Worm (Caenorhabditis elegans) whole organism, L3 larva: Measurements from ENCODE around the gene mac-1.
A peak's percentile ranks its signal among the peaks of the same experiment; 100 is the strongest.

Experiments
- R02D3.7 ChIP-seq: fragments of 150-350 bp; optimal IDR thresholded peaks from 2 replicates; lab custom pipeline; 2014; ENCODE audit warnings: missing biosample characterization, missing genetic modification characterization
- ZK546.5 ChIP-seq: sonication (generic microtip); optimal IDR thresholded peaks from 2 replicates; lab custom pipeline; 2017; ENCODE audit warnings: missing biosample characterization, missing genetic modification characterization
- aly-2 ChIP-seq: fragments of 150-350 bp; optimal IDR thresholded peaks from 2 replicates; lab custom pipeline; 2014; ENCODE audit warnings: missing biosample characterization, missing genetic modification characterization
- ama-1 ChIP-seq: fragments of 150-350 bp; optimal IDR thresholded peaks from 2 replicates; lab custom pipeline; 2018
- ceh-16 ChIP-seq: sonication (generic microtip); optimal IDR thresholded peaks from 2 replicates; lab custom pipeline; 2017; ENCODE audit warnings: missing biosample characterization, missing genetic modification characterization
- ceh-28 ChIP-seq: fragments of 150-350 bp; optimal IDR thresholded peaks from 2 replicates; lab custom pipeline; 2014; ENCODE audit warnings: missing biosample characterization, missing genetic modification reagents, missing genetic modification characterization
- ceh-82 ChIP-seq: fragments of 150-350 bp; optimal IDR thresholded peaks from 2 replicates; lab custom pipeline; 2014; ENCODE audit warnings: missing biosample characterization, missing genetic modification characterization
- ceh-9 ChIP-seq: sonication (generic microtip); optimal IDR thresholded peaks from 2 replicates; lab custom pipeline; 2018; ENCODE audit warnings: missing biosample characterization, missing genetic modification characterization
- egl-27 ChIP-seq: sonication (generic microtip); optimal IDR thresholded peaks from 4 replicates; lab custom pipeline; 2017; ENCODE audit warnings: missing biosample characterization, missing genetic modification reagents, missing genetic modification characterization
- egl-5 ChIP-seq: fragments of 150-350 bp; optimal IDR thresholded peaks from 2 replicates; lab custom pipeline; 2017; ENCODE audit warnings: missing biosample characterization, missing genetic modification reagents, missing genetic modification characterization, inconsistent platforms
- elt-1 ChIP-seq: fragments of 150-350 bp; optimal IDR thresholded peaks from 2 replicates; lab custom pipeline; 2014; ENCODE audit warnings: missing biosample characterization, missing genetic modification characterization
- elt-2 ChIP-seq: sonication (generic microtip); optimal IDR thresholded peaks from 2 replicates; lab custom pipeline; 2016; ENCODE audit warnings: missing genetic modification reagents, mild to moderate bottlenecking, missing genetic modification characterization, missing compliant biosample characterization
- elt-3 ChIP-seq, 3 experiments: fragments of 150-350 bp in 1 of 3; sonication (generic microtip) in 2 of 3; optimal IDR thresholded peaks; 2 replicates in 2 of 3; 4 replicates in 1 of 3; lab custom pipeline; 2014 to 2017; ENCODE audit warnings: missing biosample characterization in 3 of 3, missing genetic modification characterization in 3 of 3
- eor-1 ChIP-seq, 2 experiments: fragments of 150-350 bp; optimal IDR thresholded peaks; 2 replicates each; lab custom pipeline; 2014 to 2018; ENCODE audit warnings: missing biosample characterization in 2 of 2, missing genetic modification characterization in 2 of 2
- fkh-10 ChIP-seq: sonication (generic microtip); optimal IDR thresholded peaks from 2 replicates; lab custom pipeline; 2017; ENCODE audit warnings: missing biosample characterization, missing genetic modification reagents, missing genetic modification characterization
- fkh-2 ChIP-seq: fragments of 150-350 bp; optimal IDR thresholded peaks from 2 replicates; lab custom pipeline; 2014; ENCODE audit warnings: missing biosample characterization, missing genetic modification reagents, missing genetic modification characterization
- fos-1 ChIP-seq: fragments of 150-350 bp; optimal IDR thresholded peaks from 2 replicates; lab custom pipeline; 2014; ENCODE audit warnings: missing biosample characterization, missing genetic modification characterization
- lsy-12 ChIP-seq: sonication (generic microtip); optimal IDR thresholded peaks from 2 replicates; lab custom pipeline; 2016; ENCODE audit warnings: mild to moderate bottlenecking, missing genetic modification characterization, missing compliant biosample characterization
- mdl-1 ChIP-seq: fragments of 150-350 bp; optimal IDR thresholded peaks from 2 replicates; lab custom pipeline; 2014; ENCODE audit warnings: missing biosample characterization, missing genetic modification characterization
- nhr-12 ChIP-seq: fragments of 150-350 bp; optimal IDR thresholded peaks from 2 replicates; lab custom pipeline; 2014; ENCODE audit warnings: missing biosample characterization, missing genetic modification characterization
- nhr-23 ChIP-seq: fragments of 150-350 bp; optimal IDR thresholded peaks from 2 replicates; lab custom pipeline; 2014; ENCODE audit warnings: missing biosample characterization, missing genetic modification reagents, missing genetic modification characterization
- nhr-237 ChIP-seq: fragments of 150-350 bp; optimal IDR thresholded peaks from 2 replicates; lab custom pipeline; 2014; ENCODE audit warnings: missing biosample characterization, missing genetic modification characterization
- nhr-25 ChIP-seq: sonication (generic microtip); optimal IDR thresholded peaks from 2 replicates; lab custom pipeline; 2017; ENCODE audit warnings: missing biosample characterization, missing genetic modification characterization
- nhr-43 ChIP-seq: sonication (generic microtip); optimal IDR thresholded peaks from 2 replicates; lab custom pipeline; 2016; ENCODE audit warnings: mild to moderate bottlenecking, missing genetic modification characterization, missing compliant biosample characterization; ENCODE audit not compliant: poor library complexity, severe bottlenecking
- nhr-67 ChIP-seq: fragments of 150-350 bp; optimal IDR thresholded peaks from 2 replicates; lab custom pipeline; 2014; ENCODE audit warnings: missing biosample characterization, missing genetic modification characterization
- nhr-76 ChIP-seq: fragments of 150-350 bp; sonication (generic microtip); optimal IDR thresholded peaks from 5 replicates; lab custom pipeline; 2014; ENCODE audit warnings: missing biosample characterization, missing genetic modification characterization
- nhr-77 ChIP-seq: fragments of 150-350 bp; optimal IDR thresholded peaks from 2 replicates; lab custom pipeline; 2014; ENCODE audit warnings: missing biosample characterization, missing genetic modification characterization
- sea-2 ChIP-seq: fragments of 150-350 bp; sonication (generic microtip); optimal IDR thresholded peaks from 4 replicates; lab custom pipeline; 2014; ENCODE audit warnings: missing biosample characterization, missing genetic modification reagents, missing genetic modification characterization
- snpc-4 ChIP-seq: fragments of 150-350 bp; optimal IDR thresholded peaks from 2 replicates; lab custom pipeline; 2014; ENCODE audit warnings: missing biosample characterization, missing genetic modification characterization
- tbx-2 ChIP-seq: sonication (generic microtip); optimal IDR thresholded peaks from 2 replicates; lab custom pipeline; 2016; ENCODE audit warnings: mild to moderate bottlenecking, missing genetic modification characterization, missing compliant biosample characterization
- unc-39 ChIP-seq: sonication (generic microtip); optimal IDR thresholded peaks from 4 replicates; lab custom pipeline; 2017; ENCODE audit warnings: missing biosample characterization, missing genetic modification characterization
- unc-62 ChIP-seq: fragments of 150-350 bp; sonication (generic microtip); optimal IDR thresholded peaks from 4 replicates; lab custom pipeline; 2014; ENCODE audit warnings: missing biosample characterization, missing genetic modification reagents, missing genetic modification characterization
- zag-1 ChIP-seq: fragments of 150-350 bp; optimal IDR thresholded peaks from 2 replicates; lab custom pipeline; 2014; ENCODE audit warnings: missing biosample characterization, missing genetic modification characterization
- ztf-11 ChIP-seq: fragments of 150-350 bp; optimal IDR thresholded peaks from 2 replicates; lab custom pipeline; 2014; ENCODE audit warnings: missing biosample characterization, missing genetic modification characterization

The mac-1 gene

ce11 chrII:13282566-13282965 lies 38.1 kb downstream of the mac-1 start:
- TF ChIP-seq unc-39 (tag; lab: Kevin White, UChicago) (no peak), elt-3 (tag; optimal IDR thresholded peaks at IDR 0.05; lab: Kevin White, UChicago) (no peak), unc-62 (GFP tag; lab: Kevin White, UChicago) (no peak), elt-1 (tag; lab: Kevin White, UChicago) (no peak), nhr-43 (tag; lab: Kevin White, UChicago) (no peak), zag-1 (tag; lab: Kevin White, UChicago) (no peak), ztf-11 (tag; lab: Kevin White, UChicago) (no peak), fos-1 (tag; lab: Kevin White, UChicago) (no peak), ama-1 (lab: Kevin White, UChicago) (no peak), egl-27 (tag; lab: Kevin White, UChicago) (no peak), elt-2 (tag; lab: Kevin White, UChicago) (no peak), fkh-2 (no peak), ceh-9 (tag; lab: Kevin White, UChicago) (no peak), R02D3.7 (tag; lab: Kevin White, UChicago) (no peak)

- TF ChIP-seq aly-2, result no peak
- no peak for TF ChIP-seq sea-2
- no peak for TF ChIP-seq nhr-76 (tag; lab: Kevin White, UChicago)
- peak; percentile 2 for TF ChIP-seq lsy-12 (tag; lab: Kevin White, UChicago)
These were observed 41.2 kb downstream of the mac-1 start for ce11 chrII:13279216-13280123.

- TF ChIP-seq fkh-10 (no peak), ceh-9 (tag; lab: Kevin White, UChicago) (no peak), ceh-28 (tag; lab: Kevin White, UChicago) (no peak), zag-1 (tag; lab: Kevin White, UChicago) (no peak), fos-1 (tag; lab: Kevin White, UChicago) (no peak), mdl-1 (no peak), ceh-82 (tag; lab: Kevin White, UChicago) (no peak), nhr-76 (tag; lab: Kevin White, UChicago) (no peak), nhr-237 (no peak), egl-5 (tag; lab: Kevin White, UChicago) (no peak), unc-62 (GFP tag; lab: Kevin White, UChicago) (no peak), ceh-16 (tag; lab: Kevin White, UChicago) (no peak), fkh-2 (no peak), nhr-12 (tag; lab: Kevin White, UChicago) (no peak), ama-1 (lab: Kevin White, UChicago) (no peak), nhr-23 (tag; lab: Kevin White, UChicago) (no peak), tbx-2 (tag; lab: Kevin White, UChicago) (no peak), egl-27 (tag; lab: Kevin White, UChicago) (no peak)
These were observed 42.0 kb downstream of the mac-1 start for ce11 chrII:13278716-13279115.

ce11 chrII:13278214-13278613 lies 42.5 kb downstream of the mac-1 start:
- no peak for TF ChIP-seq nhr-25 (tag; lab: Kevin White, UChicago)
- TF ChIP-seq ZK546.5 (tag; lab: Kevin White, UChicago), result no peak
- TF ChIP-seq nhr-12 (tag; lab: Kevin White, UChicago), result no peak
- TF ChIP-seq ceh-82 (tag; lab: Kevin White, UChicago), result no peak
- TF ChIP-seq lsy-12 (tag; lab: Kevin White, UChicago), result no peak
- no peak for TF ChIP-seq eor-1 (tag; optimal IDR thresholded peaks at IDR 0.05; lab: Kevin White, UChicago)
- no peak for TF ChIP-seq nhr-237
- TF ChIP-seq nhr-77, result no peak
- no peak for TF ChIP-seq ceh-28 (tag; lab: Kevin White, UChicago)
- no peak for TF ChIP-seq mdl-1
- no peak for TF ChIP-seq fkh-10
- TF ChIP-seq ceh-16 (tag; lab: Kevin White, UChicago), result no peak
- TF ChIP-seq zag-1 (tag; lab: Kevin White, UChicago), result no peak
- no peak for TF ChIP-seq snpc-4 (tag; lab: Kevin White, UChicago)
- no peak for TF ChIP-seq nhr-67 (tag; lab: Kevin White, UChicago)
